Worm (Caenorhabditis elegans): Measurements from ENCODE around the gene chil-15.

DNA sequence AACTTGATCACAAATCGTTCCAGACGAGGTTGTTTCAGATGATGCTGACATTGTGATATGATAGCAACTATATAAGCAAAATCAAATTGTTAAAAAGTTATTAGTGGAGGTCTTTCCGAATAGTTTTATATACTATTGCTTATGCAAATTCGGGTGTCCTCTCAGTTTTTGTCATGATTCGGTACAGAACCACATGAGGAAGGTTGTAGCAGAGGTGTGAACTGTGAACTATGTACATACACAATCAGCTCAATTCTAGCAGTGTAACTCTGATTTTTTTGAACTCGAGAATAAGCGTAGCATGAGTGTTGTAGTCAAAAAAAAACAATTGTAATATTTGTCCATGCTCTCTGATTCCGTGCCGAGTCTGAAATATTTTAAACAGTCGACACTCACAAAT is 40.3 kb downstream of the chil-15 start, which contains the start of gene Y51B9A.6:
- no peak for TF ChIP-seq flt-1 (GFP tag; IDR thresholded peaks at IDR 0.05)
- TF ChIP-seq ztf-29 (GFP tag; IDR thresholded peaks at IDR 0.05): no peak
- no peak for TF ChIP-seq tab-1 (GFP tag; IDR thresholded peaks at IDR 0.05)

Data from whole organism, midembryonic.